Fruit fly (Drosophila melanogaster): ENCODE measurements around the gene LysRS.

LysRS gene

DNA sequence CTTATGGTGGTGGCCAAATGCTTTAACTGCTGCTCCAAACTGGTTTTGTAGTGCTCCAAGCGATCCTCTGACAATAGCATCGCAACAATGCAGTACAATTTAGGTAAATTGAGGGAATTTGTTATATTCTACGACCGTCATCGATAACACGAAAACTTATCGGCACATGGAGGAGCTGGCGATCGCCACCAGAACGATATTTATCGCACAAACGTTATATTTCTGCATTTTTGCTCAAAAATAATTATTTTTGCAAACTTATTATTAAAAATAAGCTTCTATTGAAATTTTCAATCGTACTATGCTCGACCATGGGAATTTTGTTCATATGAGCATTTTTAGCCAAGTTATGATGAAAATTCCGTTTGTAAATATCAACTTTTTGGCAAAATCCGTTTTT, 52.3 kb downstream of the LysRS start, which contains the start of gene CG15317:
Gene CG15317, minus strand, starts transcription at position 148 of the 400 bp plus-strand sequence.
- TF ChIP-seq Mnt (GFP tag; optimal IDR thresholded peaks at IDR 0.05) (peak; percentile 90), bab1 (GFP tag; optimal IDR thresholded peaks at IDR 0.05) (no peak), CG1620 (GFP tag; optimal IDR thresholded peaks at IDR 0.05) (peak; percentile 16)

Measured in whole organism, adult.